Worm (Caenorhabditis elegans): ENCODE data around the gene sup-26.

DNA sequence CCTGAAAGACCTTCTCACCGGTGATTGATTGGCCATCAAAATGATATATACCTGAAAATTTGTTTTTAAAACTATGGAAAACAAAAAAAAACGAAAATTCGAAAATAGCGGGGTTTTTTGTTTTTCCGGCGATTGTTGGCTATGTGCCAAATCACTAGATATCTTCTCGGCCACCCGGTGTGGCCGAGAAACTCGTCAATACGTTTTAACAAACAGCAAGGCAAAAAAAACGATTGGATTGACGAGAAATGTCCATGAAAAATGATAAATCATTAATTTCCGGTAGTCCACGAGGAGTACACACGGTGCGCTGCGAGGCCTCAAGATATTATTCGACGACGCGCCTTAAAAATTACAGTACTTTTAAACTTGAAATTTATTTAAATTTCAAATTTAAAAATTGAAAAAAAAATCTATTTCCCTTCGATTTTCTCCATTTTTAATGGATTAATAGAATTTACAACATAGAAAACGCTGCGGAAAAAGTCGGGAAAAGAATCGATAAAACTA is 21.0 kb upstream of the sup-26 start, which contains the start of gene R10E4.11:
- TF ChIP-seq ztf-16 (tag; optimal IDR thresholded peaks at IDR 0.05) (no peak), nfya-1 (tag; optimal IDR thresholded peaks at IDR 0.05) (no peak), ahr-1 (tag; optimal IDR thresholded peaks at IDR 0.05) (no peak)

Data from whole organism, late embryonic.